Fruit fly (Drosophila melanogaster) whole organism, wandering third instar larva: ENCODE data around the gene Cyp313a4.

Experiments used
- CG32264 ChIP-seq: fragments of 200-800 bp; sonication (Bioruptor generic); optimal IDR thresholded peaks from 2 replicates; lab custom pipeline; 2016; ENCODE audit warnings: missing biosample characterization, missing genetic modification characterization
- CG9705 ChIP-seq: fragments of 200-800 bp; sonication (Bioruptor generic); optimal IDR thresholded peaks from 2 replicates; lab custom pipeline; 2018; ENCODE audit warnings: missing biosample characterization, mild to moderate bottlenecking, missing genetic modification characterization
- CrebA ChIP-seq: fragments of 200-800 bp; sonication (Bioruptor generic); optimal IDR thresholded peaks from 2 replicates; lab custom pipeline; 2016; ENCODE audit warnings: missing biosample characterization, mild to moderate bottlenecking, missing genetic modification characterization, borderline replicate concordance
- Dfd ChIP-seq: fragments of >200 bp; optimal IDR thresholded peaks from 2 replicates; lab custom pipeline; 2017; ENCODE audit warnings: missing biosample characterization, missing genetic modification characterization
- Dif ChIP-seq: fragments of 200-275, 200-300 bp; sonication (Bioruptor generic); optimal IDR thresholded peaks from 2 replicates; lab custom pipeline; 2018; ENCODE audit warnings: missing biosample characterization, missing genetic modification characterization; ENCODE audit not compliant: partially characterized antibody
- GATAd ChIP-seq: sonication (Bioruptor generic); optimal IDR thresholded peaks from 2 replicates; lab custom pipeline; 2016; ENCODE audit warnings: missing biosample characterization, missing genetic modification characterization
- HLH106 ChIP-seq: fragments of 200-800 bp; optimal IDR thresholded peaks from 3 replicates; lab custom pipeline; 2019; ENCODE audit warnings: missing biosample characterization, mild to moderate bottlenecking, missing genetic modification characterization, moderate library complexity
- Hnf4 ChIP-seq: fragments of 200-800 bp; sonication (Bioruptor generic); optimal IDR thresholded peaks from 2 replicates; lab custom pipeline; 2016; ENCODE audit warnings: missing biosample characterization, mild to moderate bottlenecking, missing genetic modification characterization
- Hr78 ChIP-seq: fragments of >200 bp; optimal IDR thresholded peaks from 2 replicates; lab custom pipeline; 2017; ENCODE audit warnings: missing biosample characterization, missing genetic modification characterization
- Hr83 ChIP-seq: fragments of 200-300 bp; sonication (Bioruptor generic); optimal IDR thresholded peaks from 2 replicates; lab custom pipeline; 2016; ENCODE audit warnings: missing biosample characterization, mild to moderate bottlenecking, missing genetic modification characterization, moderate library complexity; ENCODE audit not compliant: poor library complexity, severe bottlenecking
- Jra ChIP-seq: sonication (Bioruptor generic); optimal IDR thresholded peaks from 2 replicates; lab custom pipeline; 2016; ENCODE audit warnings: missing biosample characterization, missing genetic modification characterization
- Mio ChIP-seq: sonication (Bioruptor generic); optimal IDR thresholded peaks from 2 replicates; lab custom pipeline; 2016; ENCODE audit warnings: missing biosample characterization, missing genetic modification characterization
- OdsH ChIP-seq: fragments of 200-800 bp; sonication (Bioruptor generic); optimal IDR thresholded peaks from 2 replicates; lab custom pipeline; 2016; ENCODE audit warnings: missing biosample characterization, mild to moderate bottlenecking, missing genetic modification characterization
- dl ChIP-seq, 2 experiments: fragments of 175-275, 200-275 bp in 1 of 2; fragments of 200-275 bp in 1 of 2; sonication (Bioruptor generic); optimal IDR thresholded peaks; lab custom pipeline; 2018; ENCODE audit warnings: mild to moderate bottlenecking in 2 of 2, missing biosample characterization in 2 of 2, missing genetic modification characterization in 2 of 2, moderate library complexity in 2 of 2; ENCODE audit not compliant: partially characterized antibody in 2 of 2, insufficient read depth in 1 of 2
- dmrt93B ChIP-seq: fragments of 200-800 bp; sonication (Bioruptor generic); optimal IDR thresholded peaks from 2 replicates; lab custom pipeline; 2018; ENCODE audit warnings: missing biosample characterization, mild to moderate bottlenecking, missing genetic modification characterization
- ey ChIP-seq: fragments of 200-800 bp; sonication (Bioruptor generic); optimal IDR thresholded peaks from 2 replicates; lab custom pipeline; 2016; ENCODE audit warnings: missing biosample characterization, missing genetic modification characterization
- foxo ChIP-seq, 2 experiments: fragments of 200-800 bp; sonication (Bioruptor generic); optimal IDR thresholded peaks; 2 replicates in 1 of 2; 3 replicates in 1 of 2; lab custom pipeline; 2016 to 2017; ENCODE audit warnings: missing biosample characterization in 2 of 2, missing genetic modification characterization in 2 of 2
- fru ChIP-seq: fragments of 200-800 bp; sonication (Bioruptor generic); optimal IDR thresholded peaks from 3 replicates; lab custom pipeline; 2016; ENCODE audit warnings: missing biosample characterization, mild to moderate bottlenecking, missing genetic modification characterization
- h ChIP-seq: fragments of 200-800 bp; sonication (Bioruptor generic); optimal IDR thresholded peaks from 3 replicates; lab custom pipeline; 2016; ENCODE audit warnings: missing biosample characterization, mild to moderate bottlenecking, missing genetic modification characterization
- jim ChIP-seq: fragments of 175-275, 200-325 bp; sonication (Bioruptor generic); optimal IDR thresholded peaks from 2 replicates; lab custom pipeline; 2016; ENCODE audit warnings: missing biosample characterization, mild to moderate bottlenecking, missing genetic modification characterization
- lola ChIP-seq: fragments of >200 bp; optimal IDR thresholded peaks from 2 replicates; lab custom pipeline; 2017; ENCODE audit warnings: missing biosample characterization, missing genetic modification characterization
- pan ChIP-seq: fragments of >200 bp; optimal IDR thresholded peaks from 2 replicates; lab custom pipeline; 2017
- psq ChIP-seq: fragments of 200-800 bp; sonication (Bioruptor generic); optimal IDR thresholded peaks from 3 replicates; lab custom pipeline; 2017; ENCODE audit warnings: missing biosample characterization, mild to moderate bottlenecking, missing genetic modification characterization, moderate library complexity
- sage ChIP-seq: fragments of 200-800 bp; sonication (Bioruptor generic); optimal IDR thresholded peaks from 2 replicates; lab custom pipeline; 2016; ENCODE audit warnings: missing biosample characterization, mild to moderate bottlenecking, missing genetic modification characterization
- sv ChIP-seq: fragments of 200-800 bp; sonication (Bioruptor generic); optimal IDR thresholded peaks from 3 replicates; lab custom pipeline; 2016; ENCODE audit warnings: missing biosample characterization, missing genetic modification characterization
- tai ChIP-seq: sonication (Bioruptor generic); optimal IDR thresholded peaks from 2 replicates; lab custom pipeline; 2016; ENCODE audit warnings: missing biosample characterization, missing genetic modification characterization
- usp ChIP-seq: fragments of >200 bp; optimal IDR thresholded peaks from 2 replicates; lab custom pipeline; 2017; ENCODE audit warnings: missing biosample characterization, missing genetic modification characterization
- woc ChIP-seq: sonication (Bioruptor generic); optimal IDR thresholded peaks from 2 replicates; lab custom pipeline; 2016; ENCODE audit warnings: missing biosample characterization, mild to moderate bottlenecking, missing genetic modification characterization

Cyp313a4 gene

dm6 chr3R:12701994-12702494 lies 20.9 kb upstream of the Cyp313a4 start:
- TF ChIP-seq woc (GFP tag; lab: Kevin White, UChicago) (no peak), Hr78 (no peak), CG9705 (GFP tag; lab: Kevin White, UChicago) (no peak), dl (GFP tag; optimal IDR thresholded peaks at IDR 0.05; lab: Kevin White, UChicago; ENCODE audit: insufficient read depth in 1 of 2, partially characterized antibody in 2 of 2) (no peak), OdsH (GFP tag; lab: Kevin White, UChicago) (no peak)
- TF ChIP-seq, all 38 proteins: peak for 0

DNA sequence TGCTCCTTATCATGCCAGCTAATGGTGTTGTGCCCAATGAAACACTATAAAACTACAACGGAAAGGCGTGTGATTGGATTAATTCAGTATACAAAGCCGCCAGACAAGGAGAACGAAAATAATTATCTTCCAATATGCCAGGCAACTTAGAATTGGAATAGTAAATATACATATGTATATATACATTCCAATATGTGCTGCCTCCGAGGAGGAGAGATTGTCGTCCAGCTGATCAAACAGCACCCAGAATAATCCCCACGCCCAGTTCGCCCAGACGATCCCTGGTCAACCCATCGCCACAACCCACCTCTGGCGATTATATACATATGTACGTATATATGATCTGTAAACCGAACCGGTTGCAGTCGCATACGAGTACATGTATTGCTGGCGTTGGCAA lies 20.1 kb upstream of the Cyp313a4 start:
- TF ChIP-seq jim (GFP tag; lab: Kevin White, UChicago), result no peak
- no peak for TF ChIP-seq GATAd (GFP tag; lab: Kevin White, UChicago)

DNA sequence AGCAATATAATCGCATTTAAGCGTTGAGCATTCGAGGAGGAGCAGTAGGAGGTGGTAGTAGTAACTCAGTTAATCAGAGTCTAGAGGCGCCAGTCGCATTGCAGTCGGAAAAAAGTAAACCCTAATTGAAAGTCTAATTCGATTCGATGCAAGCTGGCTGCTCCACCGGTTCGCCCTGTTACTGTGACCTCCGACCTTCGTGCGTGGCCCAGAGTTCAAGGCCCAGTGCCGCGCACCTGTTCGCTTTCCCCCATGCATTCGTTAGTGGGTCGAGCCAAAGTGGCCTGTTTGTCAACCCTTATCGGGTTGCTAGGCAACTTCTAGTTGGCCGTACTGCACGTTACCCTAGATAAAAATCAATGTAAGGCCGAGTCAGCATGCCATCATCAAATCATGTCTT lies 19.3 kb upstream of the Cyp313a4 start:
- TF ChIP-seq Dfd (GFP tag; lab: Kevin White, UChicago) (no peak), Mio (GFP tag; lab: Kevin White, UChicago) (no peak), Hr83 (no peak), HLH106 (tag; lab: Kevin White, UChicago) (no peak), CrebA (no peak), Dif (GFP tag; lab: Kevin White, UChicago) (no peak), woc (GFP tag; lab: Kevin White, UChicago) (no peak), dmrt93B (GFP tag; lab: Kevin White, UChicago) (no peak), dl (GFP tag; optimal IDR thresholded peaks at IDR 0.05; lab: Kevin White, UChicago; ENCODE audit: insufficient read depth in 1 of 2, partially characterized antibody in 2 of 2) (no peak), Hnf4 (no peak), sage (GFP tag; lab: Kevin White, UChicago) (no peak), lola (GFP tag; lab: Kevin White, UChicago) (no peak), Hr78 (no peak), sv (GFP tag; lab: Kevin White, UChicago) (no peak), psq (no peak), usp (no peak), fru (GFP tag; lab: Kevin White, UChicago) (no peak), ey (GFP tag; lab: Kevin White, UChicago) (no peak), CG9705 (GFP tag; lab: Kevin White, UChicago) (no peak)
- TF ChIP-seq, all 38 proteins: peak for 0

- no peak for TF ChIP-seq Hr83
- TF ChIP-seq h (GFP tag; lab: Kevin White, UChicago), result no peak
- no peak for TF ChIP-seq dmrt93B (GFP tag; lab: Kevin White, UChicago)
- no peak for TF ChIP-seq GATAd (GFP tag; lab: Kevin White, UChicago)
- TF ChIP-seq lola (GFP tag; lab: Kevin White, UChicago), result no peak
- TF ChIP-seq Hnf4, result no peak
- no peak for TF ChIP-seq tai (GFP tag; lab: Kevin White, UChicago)
- TF ChIP-seq Hr78, result no peak
- TF ChIP-seq CG9705 (GFP tag; lab: Kevin White, UChicago), result no peak
- no peak for TF ChIP-seq Jra
- no peak for TF ChIP-seq foxo (GFP tag; optimal IDR thresholded peaks at IDR 0.05; lab: Kevin White, UChicago)
- TF ChIP-seq sage (GFP tag; lab: Kevin White, UChicago), result no peak
- TF ChIP-seq, all 38 proteins: peak for 0
These were observed 18.6 kb upstream of the Cyp313a4 start for dm6 chr3R:12699620-12700378.

DNA sequence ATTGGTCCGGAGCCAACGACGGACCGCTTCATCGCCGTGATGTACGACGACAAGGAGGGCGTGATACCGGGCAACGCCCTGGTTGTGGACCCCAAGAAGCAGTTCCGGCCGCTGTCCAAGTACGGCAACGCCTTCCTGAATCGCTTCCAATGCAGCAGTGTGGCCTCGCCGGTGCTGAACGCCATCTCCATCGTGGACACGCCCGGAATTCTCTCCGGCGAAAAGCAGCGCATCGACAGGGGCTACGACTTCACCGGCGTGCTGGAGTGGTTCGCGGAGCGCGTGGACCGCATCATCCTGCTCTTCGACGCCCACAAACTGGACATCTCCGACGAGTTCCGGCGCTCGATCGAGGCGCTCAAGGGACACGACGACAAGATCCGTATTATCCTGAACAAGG lies 17.2 kb upstream of the Cyp313a4 start:
- TF ChIP-seq woc (GFP tag; lab: Kevin White, UChicago) (no peak), Mio (GFP tag; lab: Kevin White, UChicago) (no peak), pan (lab: Kevin White, UChicago) (no peak), lola (GFP tag; lab: Kevin White, UChicago) (no peak), jim (GFP tag; lab: Kevin White, UChicago) (no peak), CG32264 (no peak)
